Fruit fly (Drosophila melanogaster) whole organism, embryonic: ENCODE data around the gene CG6847.
"Not testable (repeated sequence)": the region's sequence is repeated elsewhere in the genome, so short reads cannot be mapped to it uniquely, and the experiment has no call there.

Source experiments
- CG2712 ChIP-seq: fragments of 200-800 bp; optimal IDR thresholded peaks from 3 replicates; lab custom pipeline; 2019; ENCODE audit warnings: missing biosample characterization, mild to moderate bottlenecking, missing genetic modification characterization, moderate library complexity
- CG3726 ChIP-seq: fragments of 200-800 bp; sonication (Bioruptor generic); IDR thresholded peaks from 3 replicates; pipeline ENCODE4, ENCODE4 v1.3.6; 2022; ENCODE audit warnings: missing biosample characterization, missing genetic modification characterization
- CG4730 ChIP-seq: fragments of 200-800 bp; sonication (Bioruptor generic); IDR thresholded peaks from 2 replicates; pipeline ENCODE4 v1.3.6; 2022; ENCODE audit warnings: missing biosample characterization, missing genetic modification characterization
- CG6813 ChIP-seq: fragments of 200-800 bp; sonication (Bioruptor generic); optimal IDR thresholded peaks from 2 replicates; lab custom pipeline; 2017; ENCODE audit warnings: missing biosample characterization, missing genetic modification characterization, mild to moderate bottlenecking, moderate library complexity, missing genetic modification reagents
- H15 ChIP-seq: fragments of 200-800 bp; sonication (Bioruptor generic); IDR thresholded peaks from 3 replicates; pipeline ENCODE4 v1.3.6; 2022; ENCODE audit warnings: missing biosample characterization, missing genetic modification characterization
- Trl ChIP-seq, 3 experiments: fragments of >200 bp in 2 of 3; fragments of 200-800 bp in 1 of 3; sonication (Bioruptor generic) in 1 of 3; optimal IDR thresholded peaks; 2 replicates in 1 of 3; 3 replicates in 2 of 3; lab custom pipeline; 2016 to 2017; ENCODE audit warnings: missing biosample characterization in 1 of 3, missing genetic modification characterization in 1 of 3
- dan ChIP-seq: fragments of 200-800 bp; sonication (Bioruptor generic); IDR thresholded peaks from 2 replicates; pipeline ENCODE4 v1.3.6; 2022; ENCODE audit warnings: missing biosample characterization, missing genetic modification characterization
- kay ChIP-seq: fragments of 200-800 bp; sonication (Bioruptor generic); optimal IDR thresholded peaks from 2 replicates; lab custom pipeline; 2016; ENCODE audit warnings: missing biosample characterization, missing genetic modification characterization
- pum ChIP-seq: fragments of 200-800 bp; sonication (Bioruptor generic); optimal IDR thresholded peaks from 2 replicates; lab custom pipeline; 2016; ENCODE audit warnings: missing biosample characterization, missing genetic modification characterization

dm6 chrX:17889247-17889646 lies 22.0 kb upstream of the CG6847 start, which contains the start of gene Gss1:
- not testable (repeated sequence) for TF ChIP-seq H15 (GFP tag; lab: Robert Waterston, UW); kay (GFP tag; lab: Kevin White, UChicago); Trl (optimal IDR thresholded peaks at IDR 0.05; lab: Kevin White, UChicago); Trl (GFP tag; optimal IDR thresholded peaks at IDR 0.05; lab: Kevin White, UChicago); CG4730; CG3726 (GFP tag; lab: Robert Waterston, UW); CG2712 (tag; lab: Kevin White, UChicago); dan; pum (GFP tag; lab: Kevin White, UChicago); CG6813 (GFP tag; lab: Kevin White, UChicago)
